Worm (Caenorhabditis elegans) whole organism, early embryonic: ENCODE data around the gene str-9.
"Not testable (repeated sequence)": the region's sequence is repeated elsewhere in the genome, so short reads cannot be mapped to it uniquely, and the experiment has no call there.

Source experiments
- B0310.2 ChIP-seq: sonication (generic microtip); optimal IDR thresholded peaks from 2 replicates; lab custom pipeline; 2016; ENCODE audit warnings: mild to moderate bottlenecking, missing genetic modification characterization, missing compliant biosample characterization
- F13C5.2 ChIP-seq: sonication (generic microtip); optimal IDR thresholded peaks from 2 replicates; lab custom pipeline; 2017; ENCODE audit warnings: mild to moderate bottlenecking, missing genetic modification characterization, inconsistent platforms, missing compliant biosample characterization
- aly-1 ChIP-seq: sonication (generic microtip); optimal IDR thresholded peaks from 2 replicates; lab custom pipeline; 2016; ENCODE audit warnings: missing genetic modification characterization, missing compliant biosample characterization
- ama-1 ChIP-seq: fragments of 150-350 bp; optimal IDR thresholded peaks from 2 replicates; lab custom pipeline; 2014
- ceh-13 ChIP-seq: fragments of 200-800 bp; sonication (Bioruptor generic); optimal IDR thresholded peaks from 2 replicates; lab custom pipeline; 2018; ENCODE audit warnings: mild to moderate bottlenecking, missing genetic modification characterization, missing compliant biosample characterization
- ceh-36 ChIP-seq: sonication (generic microtip); optimal IDR thresholded peaks from 2 replicates; lab custom pipeline; 2016; ENCODE audit warnings: missing genetic modification characterization, inconsistent platforms, missing compliant biosample characterization
- ets-7 ChIP-seq: sonication (generic microtip); optimal IDR thresholded peaks from 2 replicates; lab custom pipeline; 2016; ENCODE audit warnings: missing genotype, missing genetic modification characterization, missing compliant biosample characterization
- flt-1 ChIP-seq: fragments of 200-800 bp; sonication (Bioruptor generic); IDR thresholded peaks from 2 replicates; pipeline ENCODE4 v1.3.6; 2022; ENCODE audit warnings: missing genetic modification characterization, missing compliant biosample characterization
- hmbx-1 ChIP-seq: sonication (generic microtip); optimal IDR thresholded peaks from 2 replicates; lab custom pipeline; 2016; ENCODE audit warnings: mild to moderate bottlenecking, missing genetic modification characterization, missing compliant biosample characterization
- hmg-4 ChIP-seq: fragments of 200-800 bp; sonication (Bioruptor generic); optimal IDR thresholded peaks from 2 replicates; lab custom pipeline; 2018; ENCODE audit warnings: mild to moderate bottlenecking, missing genetic modification characterization, missing compliant biosample characterization
- hnd-1 ChIP-seq: sonication (generic microtip); optimal IDR thresholded peaks from 2 replicates; lab custom pipeline; 2016; ENCODE audit warnings: missing genetic modification characterization, missing compliant biosample characterization
- pes-1 ChIP-seq: fragments of 200-800 bp; sonication (Bioruptor generic); IDR thresholded peaks from 2 replicates; pipeline ENCODE4 v1.3.6; 2022; ENCODE audit warnings: missing genetic modification reagents, missing genetic modification characterization, missing compliant biosample characterization
- scrt-1 ChIP-seq: fragments of 200-800 bp; sonication (Bioruptor generic); IDR thresholded peaks from 2 replicates; pipeline ENCODE4 v1.3.6; 2022; ENCODE audit warnings: missing genetic modification characterization, missing compliant biosample characterization
- sea-1 ChIP-seq: fragments of 200-800 bp; sonication (Bioruptor generic); conservative IDR thresholded peaks from 2 replicates; pipeline ENCODE4 v1.3.6; 2022; ENCODE audit warnings: missing genetic modification characterization, missing compliant biosample characterization
- tbx-11 ChIP-seq: fragments of 200-800 bp; sonication (Bioruptor generic); IDR thresholded peaks from 2 replicates; pipeline ENCODE4 v1.3.6; 2022; ENCODE audit warnings: missing genetic modification characterization, missing compliant biosample characterization
- tbx-37 ChIP-seq: fragments of 200-800 bp; sonication (Bioruptor generic); conservative IDR thresholded peaks from 2 replicates; pipeline ENCODE4 v1.3.6; 2022; ENCODE audit warnings: missing genetic modification reagents, missing genetic modification characterization, missing compliant biosample characterization
- tra-4 ChIP-seq: sonication (generic microtip); optimal IDR thresholded peaks from 2 replicates; lab custom pipeline; 2017; ENCODE audit warnings: missing genetic modification characterization, missing compliant biosample characterization

The str-9 gene

ce11 chrV:15741851-15742250 is 16.7 kb upstream of the str-9 start, which contains the start of gene str-18:
TSS of gene str-18 (minus strand) at chrV:15741951.
- TF ChIP-seq tbx-11 (no peak), ets-7 (tag; lab: Kevin White, UChicago) (no peak)

ce11 chrV:15744366-15744765 is 14.2 kb upstream of the str-9 start, which contains the start of gene str-19:
TSS of gene str-19 (minus strand) at chrV:15744466.
- TF ChIP-seq hmg-4 (GFP tag; lab: Kevin White, UChicago); hnd-1 (tag; lab: Kevin White, UChicago); ceh-36: not testable (repeated sequence)

- TF ChIP-seq ets-7, hnd-1, aly-1 (tag; lab: Kevin White, UChicago): not testable (repeated sequence)
Observed at ce11 chrV:15748343-15748742, 10.2 kb upstream of the str-9 start, which contains the start of gene T23D5.8. TSS of gene T23D5.8 (minus strand) at chrV:15748443.

- TF ChIP-seq tbx-11 (no peak), ceh-36 (no peak), scrt-1 (no peak), ets-7 (tag; lab: Kevin White, UChicago) (no peak), tra-4 (no peak), F13C5.2 (tag; lab: Kevin White, UChicago) (no peak), tbx-37 (no peak), sea-1 (GFP tag; lab: Robert Waterston, UW) (no peak), hmg-4 (GFP tag; lab: Kevin White, UChicago) (no peak)
Observed at ce11 chrV:15750130-15750529, 8.4 kb upstream of the str-9 start, which contains the start of gene str-6. TSS of gene str-6 (minus strand) at chrV:15750230.

ce11 chrV:15752049-15752448 is 6.5 kb upstream of the str-9 start, which contains the start of gene str-43:
TSS of gene str-43 (minus strand) at chrV:15752149.
- TF ChIP-seq ceh-13 (GFP tag; lab: Kevin White, UChicago) (no peak), hmbx-1 (tag; lab: Kevin White, UChicago) (no peak), F13C5.2 (tag; lab: Kevin White, UChicago) (no peak), sea-1 (GFP tag; lab: Robert Waterston, UW) (no peak), ets-7 (tag; lab: Kevin White, UChicago) (no peak), tra-4 (no peak), B0310.2 (tag; lab: Kevin White, UChicago) (no peak), scrt-1 (no peak), aly-1 (tag; lab: Kevin White, UChicago) (no peak), flt-1 (GFP tag; lab: Robert Waterston, UW) (no peak), pes-1 (GFP tag; lab: Robert Waterston, UW) (no peak), hnd-1 (tag; lab: Kevin White, UChicago) (no peak), tbx-37 (no peak), tbx-11 (no peak)

- not testable (repeated sequence) for TF ChIP-seq aly-1 (tag; lab: Kevin White, UChicago); tbx-37; pes-1 (GFP tag; lab: Robert Waterston, UW)
Observed at ce11 chrV:15752941-15753340, 5.6 kb upstream of the str-9 start, which contains the start of gene str-5. TSS of gene str-5 (plus strand) at chrV:15753241.

- not testable (repeated sequence) for TF ChIP-seq hmbx-1 (tag; lab: Kevin White, UChicago); hnd-1 (tag; lab: Kevin White, UChicago); tra-4
Observed at ce11 chrV:15754731-15755130, 3.8 kb upstream of the str-9 start, which contains the start of gene str-8. TSS of gene str-8 (plus strand) at chrV:15755031.

ce11 chrV:15757645-15758044 is 904 bp upstream of the str-9 start:
- no peak for TF ChIP-seq hmbx-1 (tag; lab: Kevin White, UChicago)
- no peak for TF ChIP-seq tbx-11
- no peak for TF ChIP-seq ets-7 (tag; lab: Kevin White, UChicago)
- no peak for TF ChIP-seq ceh-13 (GFP tag; lab: Kevin White, UChicago)

ce11 chrV:15766122-15766594 is 7.6 kb downstream of the str-9 start, which contains the start of the genes haf-3 and F57A10.2:
TSS of gene haf-3 (minus strand) at chrV:15766172.
TSS of gene F57A10.2 (plus strand) at chrV:15766575.
- TF ChIP-seq ama-1 (lab: Kevin White, UChicago) (no peak), tra-4 (no peak), flt-1 (GFP tag; lab: Robert Waterston, UW) (0 out of 2 replicates have a peak, but pooled peaks have one; percentile 13), F13C5.2 (tag; lab: Kevin White, UChicago) (peak; percentile 66), hmg-4 (GFP tag; lab: Kevin White, UChicago) (no peak)
